Worm (Caenorhabditis elegans): ENCODE measurements around the gene fbxa-51.

Gene fbxa-51

DNA sequence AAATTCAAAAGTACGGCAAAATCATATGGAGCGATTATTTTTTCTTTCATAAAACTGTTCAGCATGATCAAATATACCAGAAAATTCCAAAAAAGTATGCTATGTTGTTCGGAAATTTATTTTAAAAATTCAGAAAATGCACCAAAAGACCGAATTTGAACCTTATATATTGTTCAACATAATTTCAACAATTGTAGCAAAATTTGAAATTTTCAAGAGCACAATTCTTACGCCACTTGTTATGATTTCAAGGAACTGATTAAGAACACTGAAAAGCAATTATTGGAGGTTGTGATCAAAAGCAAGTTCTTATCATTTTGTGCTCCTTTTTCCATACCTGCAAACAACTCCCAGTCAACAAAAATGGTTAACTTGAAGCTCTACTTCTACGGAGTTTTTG, 46.0 kb downstream of the fbxa-51 start, which contains the start of gene clc-27:
Gene clc-27 (plus strand): TSS at position 301 of the 400 bp plus-strand sequence.
- no peak for TF ChIP-seq nhr-71 (tag; optimal IDR thresholded peaks at IDR 0.05)
- no peak for TF ChIP-seq nhr-20 (tag; optimal IDR thresholded peaks at IDR 0.05)
- TF ChIP-seq C04F5.9 (tag; optimal IDR thresholded peaks at IDR 0.05) = no peak
- no peak for TF ChIP-seq unc-98 (GFP tag; IDR thresholded peaks at IDR 0.05)
- no peak for TF ChIP-seq nhr-28 (tag; optimal IDR thresholded peaks at IDR 0.05)
- no peak for TF ChIP-seq lin-39 (tag; optimal IDR thresholded peaks at IDR 0.05)
- TF ChIP-seq zag-1 (tag; optimal IDR thresholded peaks at IDR 0.05) = no peak
- no peak for TF ChIP-seq hpl-2 (GFP tag; optimal IDR thresholded peaks at IDR 0.05)
- no peak for TF ChIP-seq nhr-237 (tag; optimal IDR thresholded peaks at IDR 0.05)
- TF ChIP-seq ztf-11 (tag; optimal IDR thresholded peaks at IDR 0.05) = no peak
- no peak for TF ChIP-seq nhr-90 (tag; optimal IDR thresholded peaks at IDR 0.05; ENCODE audit: poor library complexity)
- no peak for TF ChIP-seq pqm-1 (tag; optimal IDR thresholded peaks at IDR 0.05)
- TF ChIP-seq aly-2 (tag; optimal IDR thresholded peaks at IDR 0.05) = no peak
- no peak for TF ChIP-seq elt-2 (tag; optimal IDR thresholded peaks at IDR 0.05)
- no peak for TF ChIP-seq fkh-8 (tag; optimal IDR thresholded peaks at IDR 0.05)
- no peak for TF ChIP-seq alr-1 (tag; optimal IDR thresholded peaks at IDR 0.05; ENCODE audit: borderline replicate concordance)

DNA sequence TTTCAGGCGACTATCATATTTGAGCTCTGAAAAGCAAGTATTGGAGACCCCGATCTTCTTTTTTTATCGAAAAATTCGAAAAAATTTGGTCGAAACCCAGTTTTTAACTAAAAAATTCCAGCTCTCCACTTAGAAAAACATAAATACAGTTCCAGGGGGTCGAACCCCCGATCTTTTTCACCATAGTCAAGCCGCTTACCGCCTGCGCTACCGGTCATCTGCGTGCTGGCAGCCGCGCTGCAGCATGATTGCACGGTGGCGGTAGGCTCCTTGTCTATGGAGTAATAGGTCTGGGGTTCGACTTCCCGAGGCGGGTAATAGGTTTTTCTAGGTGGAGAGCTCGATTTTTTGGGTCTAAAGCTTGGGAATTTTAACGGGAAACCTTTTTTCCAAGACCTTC, 47.7 kb downstream of the fbxa-51 start, which contains the start of gene clc-24:
Gene clc-24 (plus strand): TSS at position 263 of the 400 bp plus-strand sequence.
- no peak for TF ChIP-seq ceh-90 (tag; optimal IDR thresholded peaks at IDR 0.05)
- TF ChIP-seq swsn-7 (tag; optimal IDR thresholded peaks at IDR 0.05) = no peak
- TF ChIP-seq C34B4.2 (tag; optimal IDR thresholded peaks at IDR 0.05) = no peak
- TF ChIP-seq irx-1 (tag; optimal IDR thresholded peaks at IDR 0.05) = no peak
- TF ChIP-seq unc-98 (GFP tag; IDR thresholded peaks at IDR 0.05) = no peak
- no peak for TF ChIP-seq mdl-1 (tag; optimal IDR thresholded peaks at IDR 0.05)
- TF ChIP-seq ztf-4 (tag; optimal IDR thresholded peaks at IDR 0.05) = no peak
- TF ChIP-seq rnt-1 (tag; optimal IDR thresholded peaks at IDR 0.05) = no peak
- TF ChIP-seq hpl-2 (GFP tag; optimal IDR thresholded peaks at IDR 0.05) = no peak
- TF ChIP-seq blmp-1 (tag; optimal IDR thresholded peaks at IDR 0.05) = no peak
- no peak for TF ChIP-seq unc-86 (tag; optimal IDR thresholded peaks at IDR 0.05)
- no peak for TF ChIP-seq nhr-71 (tag; optimal IDR thresholded peaks at IDR 0.05)
- no peak for TF ChIP-seq elt-2 (tag; optimal IDR thresholded peaks at IDR 0.05)
- no peak for TF ChIP-seq alr-1 (tag; optimal IDR thresholded peaks at IDR 0.05; ENCODE audit: borderline replicate concordance)
- TF ChIP-seq elt-3 (tag; optimal IDR thresholded peaks at IDR 0.05) = no peak
- TF ChIP-seq F16B12.6 (tag; optimal IDR thresholded peaks at IDR 0.05) = no peak
- TF ChIP-seq sox-4 (tag; optimal IDR thresholded peaks at IDR 0.05) = no peak
- TF ChIP-seq lir-3 (tag; optimal IDR thresholded peaks at IDR 0.05; ENCODE audit: poor library complexity) = no peak
- no peak for TF ChIP-seq zip-4 (GFP tag; optimal IDR thresholded peaks at IDR 0.05)
- TF ChIP-seq egl-13 (tag; optimal IDR thresholded peaks at IDR 0.05) = no peak
